Fruit fly (Drosophila melanogaster) whole organism, embryonic: ENCODE measurements around the gene Cp18.

Source experiments
- Atf-2 ChIP-seq: fragments of 200-800 bp; sonication (Bioruptor generic); optimal IDR thresholded peaks from 2 replicates; lab custom pipeline; 2016; ENCODE audit warnings: missing biosample characterization, missing genetic modification characterization
- Atf3 ChIP-seq: fragments of 200-800 bp; sonication (Bioruptor generic); optimal IDR thresholded peaks from 3 replicates; lab custom pipeline; 2016; ENCODE audit warnings: missing biosample characterization, missing genetic modification characterization
- B-H1 ChIP-seq: fragments of 200-800 bp; sonication (Bioruptor generic); IDR thresholded peaks from 3 replicates; pipeline ENCODE4 v1.3.6; 2022; ENCODE audit warnings: missing biosample characterization, missing genetic modification characterization
- Bdp1 ChIP-seq: fragments of 200-800 bp; sonication (Bioruptor generic); optimal IDR thresholded peaks from 3 replicates; lab custom pipeline; 2016; ENCODE audit warnings: missing biosample characterization, missing genetic modification characterization
- CG11695 ChIP-seq: fragments of 200-800 bp; sonication (Bioruptor generic); IDR thresholded peaks from 3 replicates; pipeline ENCODE4 v1.3.6; 2022; ENCODE audit warnings: missing biosample characterization, missing genetic modification characterization
- CG14014 ChIP-seq: fragments of 200-800 bp; sonication (Bioruptor generic); IDR thresholded peaks from 2 replicates; pipeline ENCODE4 v1.3.6; 2022; ENCODE audit warnings: missing biosample characterization, missing genetic modification characterization
- CG14860 ChIP-seq: fragments of 200-800 bp; sonication (Bioruptor generic); IDR thresholded peaks from 3 replicates; pipeline ENCODE4 v1.3.6; 2022; ENCODE audit warnings: missing biosample characterization, missing genetic modification characterization; ENCODE audit not compliant: partially characterized antibody
- CG15073 ChIP-seq: fragments of 200-800 bp; sonication (Bioruptor generic); optimal IDR thresholded peaks from 2 replicates; lab custom pipeline; 2016; ENCODE audit warnings: missing biosample characterization, missing genetic modification characterization
- CG15269 ChIP-seq: fragments of 200-800 bp; sonication (Bioruptor generic); optimal IDR thresholded peaks from 2 replicates; lab custom pipeline; 2018; ENCODE audit warnings: missing biosample characterization, mild to moderate bottlenecking, missing genetic modification characterization, moderate library complexity
- CG17361 ChIP-seq: fragments of 200-800 bp; sonication (Bioruptor generic); IDR thresholded peaks from 3 replicates; pipeline ENCODE4 v1.3.6; 2022; ENCODE audit warnings: missing biosample characterization, missing genetic modification characterization
- CG18011 ChIP-seq: fragments of 200-800 bp; sonication (Bioruptor generic); optimal IDR thresholded peaks from 2 replicates; lab custom pipeline; 2017; ENCODE audit warnings: missing biosample characterization, missing genetic modification characterization, mild to moderate bottlenecking, moderate library complexity, missing genotype
- CG18599 ChIP-seq: fragments of 200-800 bp; sonication (Bioruptor generic); optimal IDR thresholded peaks from 3 replicates; lab custom pipeline; 2017; ENCODE audit warnings: missing biosample characterization, missing genetic modification characterization, mild to moderate bottlenecking, moderate library complexity, missing genetic modification reagents
- CG3726 ChIP-seq: fragments of 200-800 bp; sonication (Bioruptor generic); IDR thresholded peaks from 3 replicates; pipeline ENCODE4, ENCODE4 v1.3.6; 2022; ENCODE audit warnings: missing biosample characterization, missing genetic modification characterization
- CG3847 ChIP-seq: fragments of 200-800 bp; sonication (Bioruptor generic); IDR thresholded peaks from 2 replicates; pipeline ENCODE4 v1.3.6; 2022; ENCODE audit warnings: missing biosample characterization, missing genetic modification characterization
- CG4328 ChIP-seq: fragments of 200-800 bp; sonication (Bioruptor generic); optimal IDR thresholded peaks from 3 replicates; lab custom pipeline; 2017; ENCODE audit warnings: missing biosample characterization, missing genetic modification reagents, missing genetic modification characterization
- CG4707 ChIP-seq: fragments of 200-800 bp; sonication (Bioruptor generic); optimal IDR thresholded peaks from 2 replicates; lab custom pipeline; 2018; ENCODE audit warnings: missing biosample characterization, mild to moderate bottlenecking, missing genetic modification characterization, moderate library complexity
- CG7372 ChIP-seq: fragments of 200-800 bp; sonication (Bioruptor generic); IDR thresholded peaks from 2 replicates; pipeline ENCODE4 v1.3.6; 2022; ENCODE audit warnings: missing biosample characterization, missing genetic modification characterization
- CHES-1-like ChIP-seq: fragments of 200-800 bp; sonication (Bioruptor generic); optimal IDR thresholded peaks from 2 replicates; lab custom pipeline; 2016; ENCODE audit warnings: missing biosample characterization, missing genetic modification characterization
- CoRest ChIP-seq: fragments of 200-800 bp; sonication (Bioruptor generic); optimal IDR thresholded peaks from 3 replicates; lab custom pipeline; 2018; ENCODE audit warnings: missing biosample characterization, mild to moderate bottlenecking, missing genetic modification characterization, moderate library complexity
- D19A ChIP-seq: fragments of 200-800 bp; optimal IDR thresholded peaks from 3 replicates; lab custom pipeline; 2019; ENCODE audit warnings: missing biosample characterization, mild to moderate bottlenecking, missing genetic modification characterization, moderate library complexity
- E2f1 ChIP-seq: fragments of 200-800 bp; sonication (Bioruptor generic); IDR thresholded peaks from 2 replicates; pipeline ENCODE4 v1.3.6; 2022; ENCODE audit warnings: missing biosample characterization, missing genetic modification characterization
- HHEX ChIP-seq: fragments of 200-800 bp; sonication (Bioruptor generic); optimal IDR thresholded peaks from 3 replicates; lab custom pipeline; 2017; ENCODE audit warnings: missing biosample characterization, mild to moderate bottlenecking, missing genetic modification characterization, missing genetic modification reagents
- HmgD ChIP-seq: fragments of 200-800 bp; sonication (Bioruptor generic); optimal IDR thresholded peaks from 3 replicates; lab custom pipeline; 2016; ENCODE audit warnings: missing biosample characterization, missing genetic modification characterization
- Med ChIP-seq: fragments of 200-800 bp; sonication (Bioruptor generic); peaks from one replicate; lab custom pipeline; 2016; ENCODE audit warnings: missing biosample characterization, missing genetic modification characterization, mild to moderate bottlenecking, inconsistent platforms, moderate library complexity
- Mes4 ChIP-seq: fragments of 200-800 bp; sonication (Bioruptor generic); optimal IDR thresholded peaks from 2 replicates; lab custom pipeline; 2016; ENCODE audit warnings: missing biosample characterization, missing genetic modification characterization
- Nf-YC ChIP-seq: fragments of 200-800 bp; optimal IDR thresholded peaks from 3 replicates; lab custom pipeline; 2019; ENCODE audit warnings: missing biosample characterization, mild to moderate bottlenecking, missing genetic modification characterization, moderate library complexity
- Trl ChIP-seq, 3 experiments: fragments of >200 bp in 2 of 3; fragments of 200-800 bp in 1 of 3; sonication (Bioruptor generic) in 1 of 3; optimal IDR thresholded peaks; 2 replicates in 1 of 3; 3 replicates in 2 of 3; lab custom pipeline; 2016 to 2017; ENCODE audit warnings: missing biosample characterization in 1 of 3, missing genetic modification characterization in 1 of 3
- abd-A ChIP-seq: fragments of 200-800 bp; sonication (Bioruptor generic); optimal IDR thresholded peaks from 3 replicates; lab custom pipeline; 2019; ENCODE audit warnings: missing biosample characterization, mild to moderate bottlenecking, missing genetic modification characterization, moderate library complexity
- amos ChIP-seq: fragments of 200-800 bp; sonication (Bioruptor generic); IDR thresholded peaks from 2 replicates; pipeline ENCODE4 v1.3.6; 2022; ENCODE audit warnings: missing biosample characterization, missing genetic modification characterization; ENCODE audit not compliant: partially characterized antibody
- ato ChIP-seq: fragments of 200-800 bp; sonication (Bioruptor generic); IDR thresholded peaks from 2 replicates; pipeline ENCODE4 v1.3.6; 2022; ENCODE audit warnings: missing biosample characterization, missing genetic modification characterization; ENCODE audit not compliant: partially characterized antibody
- dan ChIP-seq: fragments of 200-800 bp; sonication (Bioruptor generic); IDR thresholded peaks from 2 replicates; pipeline ENCODE4 v1.3.6; 2022; ENCODE audit warnings: missing biosample characterization, missing genetic modification characterization
- dpn ChIP-seq, 2 experiments: fragments of 200-800 bp; sonication (Bioruptor generic); optimal IDR thresholded peaks; 3 replicates each; lab custom pipeline; 2016; ENCODE audit warnings: missing biosample characterization in 2 of 2, missing genetic modification characterization in 2 of 2
- exex ChIP-seq: fragments of 200-800 bp; sonication (Bioruptor generic); optimal IDR thresholded peaks from 4 replicates; lab custom pipeline; 2018; ENCODE audit warnings: missing biosample characterization, mild to moderate bottlenecking, missing genetic modification characterization, moderate library complexity
- fd96Cb ChIP-seq: fragments of 200-800 bp; sonication (Bioruptor generic); optimal IDR thresholded peaks from 2 replicates; lab custom pipeline; 2018; ENCODE audit warnings: missing biosample characterization, mild to moderate bottlenecking, missing genetic modification characterization, moderate library complexity
- gem ChIP-seq: fragments of 200-800 bp; sonication (Bioruptor generic); optimal IDR thresholded peaks from 2 replicates; lab custom pipeline; 2019; ENCODE audit warnings: missing biosample characterization, mild to moderate bottlenecking, missing genetic modification characterization, moderate library complexity
- kah ChIP-seq: fragments of 200-800 bp; sonication (Bioruptor generic); optimal IDR thresholded peaks from 2 replicates; lab custom pipeline; 2018; ENCODE audit warnings: missing biosample characterization, mild to moderate bottlenecking, missing genetic modification characterization
- lmd ChIP-seq: fragments of 200-800 bp; sonication (Bioruptor generic); IDR thresholded peaks from 2 replicates; pipeline ENCODE4 v1.3.6; 2022; ENCODE audit warnings: missing biosample characterization, missing genetic modification characterization
- lov ChIP-seq, 2 experiments: fragments of 200-800 bp in 1 of 2; fragments of >200 bp in 1 of 2; sonication (Bioruptor generic) in 1 of 2; IDR thresholded peaks in 1 of 2; optimal IDR thresholded peaks in 1 of 2; 2 replicates in 1 of 2; 3 replicates in 1 of 2; pipeline versions ENCODE4 v1.3.6 to Lab custom; 2017 to 2022; ENCODE audit warnings: missing biosample characterization in 1 of 2, missing genetic modification characterization in 1 of 2
- luna ChIP-seq: fragments of 200-800 bp; sonication (Bioruptor generic); optimal IDR thresholded peaks from 2 replicates; lab custom pipeline; 2016; ENCODE audit warnings: missing biosample characterization, missing genetic modification characterization
- pho ChIP-seq: fragments of 200-800 bp; sonication (Bioruptor generic); optimal IDR thresholded peaks from 2 replicates; lab custom pipeline; 2016; ENCODE audit warnings: missing biosample characterization, missing genetic modification characterization
- sc ChIP-seq, 3 experiments: fragments of >200 bp in 2 of 3; fragments of 200-800 bp in 1 of 3; sonication (Bioruptor generic) in 1 of 3; optimal IDR thresholded peaks; 2 replicates in 2 of 3; 3 replicates in 1 of 3; lab custom pipeline; 2017; ENCODE audit warnings: mild to moderate bottlenecking in 1 of 3, missing biosample characterization in 1 of 3, missing genetic modification characterization in 1 of 3, missing genetic modification reagents in 1 of 3
- slbo ChIP-seq: fragments of 200-800 bp; sonication (Bioruptor generic); IDR thresholded peaks from 2 replicates; pipeline ENCODE4 v1.3.6; 2022; ENCODE audit warnings: missing biosample characterization, missing genetic modification characterization
- ssp ChIP-seq: fragments of 200-800 bp; sonication (Bioruptor generic); IDR thresholded peaks from 2 replicates; pipeline ENCODE4 v1.3.6; 2022; ENCODE audit warnings: missing biosample characterization, missing genetic modification characterization
- stc ChIP-seq: fragments of 200-800 bp; sonication (Bioruptor generic); IDR thresholded peaks from 2 replicates; pipeline ENCODE4 v1.3.6; 2022; ENCODE audit warnings: missing biosample characterization, missing genetic modification characterization
- twi ChIP-seq: fragments of 200-800 bp; optimal IDR thresholded peaks from 2 replicates; lab custom pipeline; 2019; ENCODE audit warnings: missing biosample characterization, mild to moderate bottlenecking, missing genetic modification characterization, moderate library complexity
- vnd ChIP-seq: fragments of 200-800 bp; sonication (Bioruptor generic); IDR thresholded peaks from 3 replicates; pipeline ENCODE4 v1.3.6; 2022; ENCODE audit warnings: missing biosample characterization, missing genetic modification characterization; ENCODE audit not compliant: partially characterized antibody
- wor ChIP-seq: fragments of 200-800 bp; sonication (Bioruptor generic); IDR thresholded peaks from 2 replicates; pipeline ENCODE4 v1.3.6; 2022; ENCODE audit warnings: missing biosample characterization, missing genetic modification characterization
- zfh2 ChIP-seq: fragments of 200-800 bp; sonication (Bioruptor generic); optimal IDR thresholded peaks from 2 replicates; lab custom pipeline; 2016; ENCODE audit warnings: missing biosample characterization, missing genetic modification characterization

Cp18 gene

dm6 chr3L:8763037-8763454, 36.5 kb downstream of the Cp18 start (continued):
- TF ChIP-seq luna (GFP tag; lab: Kevin White, UChicago) (no peak), kah (GFP tag; lab: Kevin White, UChicago) (no peak), zfh2 (peak; percentile 28), CG18011 (GFP tag; lab: Kevin White, UChicago) (no peak), Nf-YC (tag; lab: Kevin White, UChicago) (no peak), dpn (GFP tag; optimal IDR thresholded peaks at IDR 0.05; lab: Kevin White, UChicago) (peak in 1 of 2 experiments; percentile 53), CG4707 (GFP tag; lab: Kevin White, UChicago) (no peak), Atf-2 (GFP tag; lab: Kevin White, UChicago) (no peak), E2f1 (peak; percentile 32; the same call in 1 of the 2 replicates), HHEX (GFP tag; lab: Kevin White, UChicago) (no peak), Atf3 (GFP tag; lab: Kevin White, UChicago) (no peak), dan (GFP tag; lab: Robert Waterston, UW) (no peak), CG15073 (no peak), Bdp1 (GFP tag; lab: Kevin White, UChicago) (peak; percentile 23), gem (peak; percentile 60), CG18599 (peak; percentile 27), CG3726 (GFP tag; lab: Robert Waterston, UW) (0 out of 3 replicates have a peak, but pooled peaks have one; percentile 62), fd96Cb (peak; percentile 0), CG17361 (GFP tag; lab: Robert Waterston, UW) (peak; percentile 54; the same call in 1 of the 3 replicates), pho (GFP tag; lab: Kevin White, UChicago) (peak; percentile 32), Trl (optimal IDR thresholded peaks at IDR 0.05; lab: Kevin White, UChicago) (no peak), Trl (GFP tag; optimal IDR thresholded peaks at IDR 0.05; lab: Kevin White, UChicago) (no peak), CG15269 (peak; percentile 53), sc (optimal IDR thresholded peaks at IDR 0.05; lab: Kevin White, UChicago) (no peak), sc (GFP tag; optimal IDR thresholded peaks at IDR 0.05; lab: Kevin White, UChicago) (no peak), CG11695 (0 out of 3 replicates have a peak, but pooled peaks have one; percentile 49), D19A (tag; lab: Kevin White, UChicago) (peak; percentile 3), CoRest (tag; lab: Kevin White, UChicago) (peak; percentile 55), CHES-1-like (GFP tag; lab: Kevin White, UChicago) (peak; percentile 35), abd-A (tag; lab: Kevin White, UChicago) (no peak), lmd (GFP tag; lab: Robert Waterston, UW) (peak; percentile 66), HmgD (GFP tag; lab: Kevin White, UChicago) (no peak), exex (no peak), Mes4 (GFP tag; lab: Kevin White, UChicago) (peak; percentile 6), vnd (peak; percentile 64; the same call in 2 of the 3 replicates), CG7372 (GFP tag; lab: Robert Waterston, UW) (0 out of 2 replicates have a peak, but pooled peaks have one; percentile 23), lov (optimal IDR thresholded peaks at IDR 0.05; lab: Kevin White, UChicago) (no peak), lov (GFP tag; IDR thresholded peaks at IDR 0.05; lab: Robert Waterston, UW) (0 out of 3 replicates have a peak, but pooled peaks have one; percentile 66), B-H1 (GFP tag; lab: Robert Waterston, UW) (peak; percentile 32; the same call in 2 of the 3 replicates), wor (GFP tag; lab: Robert Waterston, UW) (no peak), ato (no peak), Med (peak; percentile 54), CG3847 (GFP tag; lab: Robert Waterston, UW) (peak; percentile 51; the same call in 1 of the 2 replicates), CG14014 (GFP tag; lab: Robert Waterston, UW) (peak; percentile 54; the same call in 1 of the 2 replicates), CG4328 (GFP tag; lab: Kevin White, UChicago) (no peak), amos (GFP tag; lab: Robert Waterston, UW) (peak; percentile 33; the same call in 1 of the 2 replicates), ssp (peak; percentile 43), slbo (GFP tag; lab: Robert Waterston, UW) (peak; percentile 74), stc (GFP tag; lab: Robert Waterston, UW) (peak; percentile 67; the same call in 1 of the 2 replicates), twi (no peak), CG14860 (peak; percentile 57; the same call in 2 of the 3 replicates)
